Worm (Caenorhabditis elegans): ENCODE results near the gene nhr-193.
"Not testable (repeated sequence)": the region's sequence is repeated elsewhere in the genome, so short reads cannot be mapped to it uniquely, and the experiment has no call there.

The nhr-193 gene

DNA sequence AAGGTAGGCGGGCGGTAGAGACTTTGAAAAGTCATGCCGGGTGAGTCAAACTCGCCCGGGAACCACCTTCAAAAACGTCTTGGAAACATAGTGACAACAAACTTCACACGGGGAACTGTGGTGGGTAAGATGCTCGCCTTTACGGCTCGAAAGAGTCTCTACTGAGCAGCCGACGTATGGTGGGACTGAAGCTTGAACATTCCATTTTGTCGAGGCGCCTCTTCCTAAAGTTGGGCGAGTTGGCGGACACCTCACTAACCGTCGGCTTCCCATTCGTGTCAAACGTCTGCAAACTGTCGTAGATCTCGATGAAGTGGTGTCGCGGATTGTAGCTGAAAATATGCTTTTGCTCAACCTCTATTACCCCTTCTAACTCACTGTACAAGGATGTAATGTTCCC, 40.8 kb downstream of the nhr-193 start:
- TF ChIP-seq ces-1 (GFP tag; optimal IDR thresholded peaks at IDR 0.05) (no peak), madf-5 (GFP tag; IDR thresholded peaks at IDR 0.05) (no peak), set-16 (GFP tag; IDR thresholded peaks at IDR 0.05) (no peak), pqm-1 (tag; optimal IDR thresholded peaks at IDR 0.05) (no peak), aha-1 (tag) (peak; percentile 94), unc-62 (GFP tag; optimal IDR thresholded peaks at IDR 0.05 in 1 of 2) (no peak), unc-62 (tag; optimal IDR thresholded peaks at IDR 0.05) (no peak)

DNA sequence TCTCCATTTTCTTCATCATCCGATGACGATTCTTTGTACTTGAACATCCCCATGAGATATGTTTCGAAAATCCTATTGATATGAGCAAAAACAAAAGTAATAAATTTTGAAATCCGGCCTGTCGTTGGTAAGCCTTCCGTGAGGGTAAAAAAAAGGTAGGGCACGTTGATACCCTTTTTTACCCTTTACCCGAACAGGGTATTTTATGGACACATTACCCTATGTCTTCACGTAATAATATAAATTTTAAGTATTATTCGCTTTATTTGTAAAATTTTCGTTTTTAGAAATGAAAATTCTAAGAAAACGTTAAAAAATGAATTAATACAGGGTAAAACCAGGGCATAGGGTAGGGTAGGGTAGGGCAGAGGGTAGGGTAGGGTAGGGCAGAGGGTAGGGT, 41.6 kb downstream of the nhr-193 start, which contains the start of gene F13A7.7:
Gene F13A7.7, minus strand, starts transcription at position 101 of the 400 bp plus-strand sequence.
- TF ChIP-seq F37D6.2 (tag; optimal IDR thresholded peaks at IDR 0.05); nhr-77 (tag; optimal IDR thresholded peaks at IDR 0.05); vab-7 (GFP tag; IDR thresholded peaks at IDR 0.05): not testable (repeated sequence)

- no peak for TF ChIP-seq duxl-1 (tag; optimal IDR thresholded peaks at IDR 0.05; ENCODE audit: poor library complexity)
- TF ChIP-seq ces-1 (GFP tag; optimal IDR thresholded peaks at IDR 0.05), result no peak
- peak in 1 of 2 experiments; percentile 62 for TF ChIP-seq unc-62 (GFP tag; optimal IDR thresholded peaks at IDR 0.05 in 1 of 2)
- TF ChIP-seq unc-62 (tag; optimal IDR thresholded peaks at IDR 0.05), result no peak
Measured at ce11 chrV:16388268-16388667, 46.2 kb downstream of the nhr-193 start, which contains the start of gene sri-65. sri-65 (minus strand) TSS chrV:16388368.

ce11 chrV:16390655-16391054, 48.5 kb downstream of the nhr-193 start, which contains the start of gene gst-44:
gst-44 (plus strand) TSS chrV:16390891.
- TF ChIP-seq ztf-7 (tag; optimal IDR thresholded peaks at IDR 0.05) (no peak), hlh-11 (tag; optimal IDR thresholded peaks at IDR 0.05) (peak; percentile 45), nhr-28 (tag; optimal IDR thresholded peaks at IDR 0.05) (peak; percentile 88), T20F7.1 (GFP tag; optimal IDR thresholded peaks at IDR 0.05) (no peak), nhr-10 (tag; optimal IDR thresholded peaks at IDR 0.05) (no peak), dmd-8 (GFP tag; IDR thresholded peaks at IDR 0.05) (no peak), snpc-1.2 (GFP tag; IDR thresholded peaks at IDR 0.05) (no peak), lin-15B (tag; optimal IDR thresholded peaks at IDR 0.05) (no peak), ZK337.2 (GFP tag; IDR thresholded peaks at IDR 0.05) (no peak), arid-1 (GFP tag; conservative IDR thresholded peaks at IDR 0.05) (no peak), Y105C5A.15 (GFP tag; IDR thresholded peaks at IDR 0.05) (no peak), aha-1 (tag) (no peak), set-16 (GFP tag; IDR thresholded peaks at IDR 0.05) (no peak), lin-39 (tag; optimal IDR thresholded peaks at IDR 0.05) (no peak), nhr-237 (tag; optimal IDR thresholded peaks at IDR 0.05) (no peak), ces-1 (GFP tag; optimal IDR thresholded peaks at IDR 0.05) (no peak), nhr-77 (tag; optimal IDR thresholded peaks at IDR 0.05) (peak; percentile 11), lsy-2 (tag; optimal IDR thresholded peaks at IDR 0.05) (no peak), egl-43 (GFP tag; IDR thresholded peaks at IDR 0.05) (no peak), pqm-1 (tag; optimal IDR thresholded peaks at IDR 0.05) (peak; percentile 31), Y5F2A.4 (GFP tag; optimal IDR thresholded peaks at IDR 0.05) (no peak), ceh-32 (tag; optimal IDR thresholded peaks at IDR 0.05; ENCODE audit: poor library complexity) (no peak), R02D3.7 (tag; optimal IDR thresholded peaks at IDR 0.05) (no peak), lin-38 (GFP tag; IDR thresholded peaks at IDR 0.05) (no peak), hlh-30 (tag; optimal IDR thresholded peaks at IDR 0.05; ENCODE audit: insufficient read depth) (no peak), fkh-10 (GFP tag; optimal IDR thresholded peaks at IDR 0.05) (no peak), mxl-3 (GFP tag; optimal IDR thresholded peaks at IDR 0.05) (peak; percentile 67), mep-1 (tag; optimal IDR thresholded peaks at IDR 0.05) (no peak), nhr-102 (tag; optimal IDR thresholded peaks at IDR 0.05) (peak; percentile 95), nhr-111 (GFP tag; optimal IDR thresholded peaks at IDR 0.05) (no peak), dmd-6 (GFP tag; IDR thresholded peaks at IDR 0.05) (peak; percentile 86)

All from whole organism, L4 larva.